Fruit fly (Drosophila melanogaster) whole organism, embryonic: Measurements from ENCODE around the gene CG44270.

ENCODE experiments used
- C15 ChIP-seq: fragments of 200-800 bp; sonication (Bioruptor generic); IDR thresholded peaks from 3 replicates; pipeline ENCODE4 v1.3.6; 2022; ENCODE audit warnings: missing biosample characterization, missing genetic modification characterization
- CG1024 ChIP-seq: fragments of 200-800 bp; sonication (Bioruptor generic); IDR thresholded peaks from 2 replicates; pipeline ENCODE4 v1.3.6; 2022; ENCODE audit warnings: missing biosample characterization, missing genetic modification characterization
- CG10274 ChIP-seq: fragments of 200-800 bp; sonication (Bioruptor generic); optimal IDR thresholded peaks from 3 replicates; lab custom pipeline; 2017; ENCODE audit warnings: missing biosample characterization, mild to moderate bottlenecking, missing genetic modification characterization
- CG11504 ChIP-seq: fragments of 200-800 bp; sonication (Bioruptor generic); optimal IDR thresholded peaks from 3 replicates; lab custom pipeline; 2019; ENCODE audit warnings: missing biosample characterization, mild to moderate bottlenecking, missing genetic modification characterization, moderate library complexity
- CG11696 ChIP-seq: fragments of 200-800 bp; sonication (Bioruptor generic); IDR thresholded peaks from 2 replicates; pipeline ENCODE4 v1.3.6; 2022; ENCODE audit warnings: missing biosample characterization, missing genetic modification characterization
- CG13123 ChIP-seq: fragments of 200-800 bp; sonication (Bioruptor generic); optimal IDR thresholded peaks from 2 replicates; lab custom pipeline; 2016; ENCODE audit warnings: missing biosample characterization, missing genetic modification characterization
- CG13424 ChIP-seq: fragments of 200-800 bp; sonication (Bioruptor generic); optimal IDR thresholded peaks from 2 replicates; lab custom pipeline; 2019; ENCODE audit warnings: missing biosample characterization, mild to moderate bottlenecking, missing genetic modification characterization, moderate library complexity
- CG13894 ChIP-seq: fragments of 200-800 bp; sonication (Bioruptor generic); optimal IDR thresholded peaks from 3 replicates; lab custom pipeline; 2018; ENCODE audit warnings: missing biosample characterization, mild to moderate bottlenecking, missing genetic modification characterization, moderate library complexity
- CG14667 ChIP-seq: fragments of 200-800 bp; sonication (Bioruptor generic); IDR thresholded peaks from 2 replicates; pipeline ENCODE4 v1.3.6; 2022; ENCODE audit warnings: missing biosample characterization, missing genetic modification characterization
- CG15011 ChIP-seq: fragments of 200-800 bp; sonication (Bioruptor generic); optimal IDR thresholded peaks from 3 replicates; lab custom pipeline; 2018; ENCODE audit warnings: missing biosample characterization, mild to moderate bottlenecking, missing genetic modification characterization
- CG1529 ChIP-seq: fragments of 200-800 bp; sonication (Bioruptor generic); optimal IDR thresholded peaks from 3 replicates; lab custom pipeline; 2018; ENCODE audit warnings: missing biosample characterization, missing genetic modification characterization
- CG1603 ChIP-seq: fragments of 200-800 bp; sonication (Bioruptor generic); optimal IDR thresholded peaks from 2 replicates; lab custom pipeline; 2019; ENCODE audit warnings: missing biosample characterization, mild to moderate bottlenecking, missing genetic modification characterization, moderate library complexity
- CG16779 ChIP-seq: fragments of 200-800 bp; sonication (Bioruptor generic); IDR thresholded peaks from 2 replicates; pipeline ENCODE4 v1.3.6; 2022; ENCODE audit warnings: missing biosample characterization, missing genetic modification characterization
- CG17802 ChIP-seq: fragments of 200-800 bp; sonication (Bioruptor generic); optimal IDR thresholded peaks from 2 replicates; lab custom pipeline; 2018; ENCODE audit warnings: missing biosample characterization, mild to moderate bottlenecking, missing genetic modification characterization, moderate library complexity
- CG17912 ChIP-seq: fragments of 200-800 bp; sonication (Bioruptor generic); optimal IDR thresholded peaks from 2 replicates; lab custom pipeline; 2018; ENCODE audit warnings: missing biosample characterization, mild to moderate bottlenecking, missing genetic modification characterization
- CG2678 ChIP-seq: fragments of 200-800 bp; sonication (Bioruptor generic); optimal IDR thresholded peaks from 3 replicates; lab custom pipeline; 2019; ENCODE audit warnings: missing biosample characterization, mild to moderate bottlenecking, missing genetic modification characterization, moderate library complexity
- CG2889 ChIP-seq: fragments of 200-800 bp; sonication (Bioruptor generic); IDR thresholded peaks from 3 replicates; pipeline ENCODE4 v1.3.6; 2022; ENCODE audit warnings: missing biosample characterization, missing genetic modification characterization
- CG3065 ChIP-seq: fragments of 200-800 bp; sonication (Bioruptor generic); optimal IDR thresholded peaks from 2 replicates; lab custom pipeline; 2016; ENCODE audit warnings: missing biosample characterization, missing genetic modification characterization
- CG4854 ChIP-seq: fragments of 200-800 bp; sonication (Bioruptor generic); optimal IDR thresholded peaks from 2 replicates; lab custom pipeline; 2016; ENCODE audit warnings: missing biosample characterization, missing genetic modification characterization, inconsistent platforms
- CG6175 ChIP-seq: fragments of 200-800 bp; sonication (Bioruptor generic); IDR thresholded peaks from 3 replicates; pipeline ENCODE4 v1.3.6; 2022; ENCODE audit warnings: missing biosample characterization, missing genetic modification characterization
- CG6654 ChIP-seq: fragments of 200-800 bp; sonication (Bioruptor generic); optimal IDR thresholded peaks from 2 replicates; lab custom pipeline; 2017; ENCODE audit warnings: missing biosample characterization, mild to moderate bottlenecking, missing genetic modification characterization
- CG6765 ChIP-seq: fragments of 200-800 bp; sonication (Bioruptor generic); optimal IDR thresholded peaks from 3 replicates; lab custom pipeline; 2017; ENCODE audit warnings: missing biosample characterization, mild to moderate bottlenecking, missing genetic modification characterization
- CG7271 ChIP-seq: fragments of 200-800 bp; sonication (Bioruptor generic); optimal IDR thresholded peaks from 2 replicates; lab custom pipeline; 2018; ENCODE audit warnings: missing biosample characterization, mild to moderate bottlenecking, missing genetic modification characterization, moderate library complexity
- CG7357 ChIP-seq: fragments of 200-800 bp; sonication (Bioruptor generic); IDR thresholded peaks from 3 replicates; pipeline ENCODE4 v1.3.6; 2022; ENCODE audit warnings: missing biosample characterization, missing genetic modification characterization
- Dll ChIP-seq: fragments of 200-800 bp; sonication (Bioruptor generic); IDR thresholded peaks from 4 replicates; pipeline ENCODE4 v1.3.6; 2022; ENCODE audit warnings: missing biosample characterization, missing genetic modification characterization; ENCODE audit not compliant: partially characterized antibody
- Dref ChIP-seq: fragments of 200-800 bp; sonication (Bioruptor generic); IDR thresholded peaks from 2 replicates; pipeline ENCODE4 v1.3.6; 2022; ENCODE audit warnings: missing biosample characterization, missing genetic modification characterization
- Hr3 ChIP-seq: fragments of 200-800 bp; sonication (Bioruptor generic); optimal IDR thresholded peaks from 3 replicates; lab custom pipeline; 2016; ENCODE audit warnings: missing biosample characterization, missing genetic modification characterization
- Hr39 ChIP-seq: fragments of >200 bp; optimal IDR thresholded peaks from 2 replicates; lab custom pipeline; 2017
- MTF-1 ChIP-seq: fragments of 200-800 bp; sonication (Bioruptor generic); optimal IDR thresholded peaks from 2 replicates; lab custom pipeline; 2018; ENCODE audit warnings: missing biosample characterization, mild to moderate bottlenecking, missing genetic modification characterization, borderline replicate concordance
- Med ChIP-seq: fragments of 200-800 bp; sonication (Bioruptor generic); peaks from one replicate; lab custom pipeline; 2016; ENCODE audit warnings: missing biosample characterization, missing genetic modification characterization, mild to moderate bottlenecking, inconsistent platforms, moderate library complexity
- Rx ChIP-seq: fragments of 200-800 bp; sonication (Bioruptor generic); IDR thresholded peaks from 2 replicates; pipeline ENCODE4 v1.3.6; 2022; ENCODE audit warnings: missing biosample characterization, missing genetic modification characterization
- Sox100B ChIP-seq: fragments of 200-800 bp; sonication (Bioruptor generic); optimal IDR thresholded peaks from 3 replicates; lab custom pipeline; 2018; ENCODE audit warnings: missing biosample characterization, mild to moderate bottlenecking, missing genetic modification characterization
- Sry-δ ChIP-seq: fragments of 200-800 bp; sonication (Bioruptor generic); optimal IDR thresholded peaks from 2 replicates; lab custom pipeline; 2016; ENCODE audit warnings: missing biosample characterization, missing genetic modification characterization
- Xbp1 ChIP-seq: fragments of 200-800 bp; sonication (Bioruptor generic); optimal IDR thresholded peaks from 3 replicates; lab custom pipeline; 2016; ENCODE audit warnings: missing biosample characterization, mild to moderate bottlenecking, missing genetic modification characterization
- al ChIP-seq: fragments of 200-800 bp; sonication (Bioruptor generic); IDR thresholded peaks from 2 replicates; pipeline ENCODE4 v1.3.6; 2022; ENCODE audit warnings: missing biosample characterization, missing genetic modification characterization
- aop ChIP-seq: fragments of 200-800 bp; sonication (Bioruptor generic); IDR thresholded peaks from 2 replicates; pipeline ENCODE4 v1.3.6; 2022; ENCODE audit warnings: missing biosample characterization, missing genetic modification characterization
- croc ChIP-seq: fragments of 200-800 bp; sonication (Bioruptor generic); conservative IDR thresholded peaks from 3 replicates; pipeline ENCODE4 v1.3.6; 2022; ENCODE audit warnings: missing biosample characterization, missing genetic modification characterization
- dmrt99B ChIP-seq: fragments of 200-800 bp; sonication (Bioruptor generic); optimal IDR thresholded peaks from 2 replicates; lab custom pipeline; 2018; ENCODE audit warnings: missing biosample characterization, mild to moderate bottlenecking, missing genetic modification characterization, moderate library complexity
- ftz-f1 ChIP-seq: fragments of 200-800 bp; sonication (Bioruptor generic); optimal IDR thresholded peaks from 2 replicates; lab custom pipeline; 2016; ENCODE audit warnings: missing biosample characterization, missing genetic modification characterization
- hth ChIP-seq: fragments of >200 bp; optimal IDR thresholded peaks from 2 replicates; lab custom pipeline; 2017; ENCODE audit warnings: inconsistent platforms
- insv ChIP-seq, 2 experiments: fragments of 200-800 bp; sonication (Bioruptor generic); optimal IDR thresholded peaks; 3 replicates each; lab custom pipeline; 2016 to 2018; ENCODE audit warnings: missing biosample characterization in 2 of 2, missing genetic modification characterization in 2 of 2
- jumu ChIP-seq: fragments of 200-800 bp; sonication (Bioruptor generic); optimal IDR thresholded peaks from 3 replicates; lab custom pipeline; 2016; ENCODE audit warnings: missing biosample characterization, missing genetic modification characterization
- knrl ChIP-seq: fragments of 200-800 bp; sonication (Bioruptor generic); IDR thresholded peaks from 3 replicates; pipeline ENCODE4 v1.3.6; 2022; ENCODE audit warnings: missing biosample characterization, missing genetic modification characterization; ENCODE audit not compliant: partially characterized antibody
- odd ChIP-seq: fragments of 200-800 bp; sonication (Bioruptor generic); optimal IDR thresholded peaks from 2 replicates; lab custom pipeline; 2017; ENCODE audit warnings: missing biosample characterization, mild to moderate bottlenecking, missing genetic modification characterization
- rib ChIP-seq: fragments of 200-800 bp; sonication (Bioruptor generic); IDR thresholded peaks from 2 replicates; pipeline ENCODE4 v1.3.6; 2022; ENCODE audit warnings: missing biosample characterization, missing genetic modification characterization
- slou ChIP-seq: fragments of 200-800 bp; sonication (Bioruptor generic); optimal IDR thresholded peaks from 3 replicates; lab custom pipeline; 2016; ENCODE audit warnings: missing biosample characterization, missing genetic modification characterization
- slp2 ChIP-seq: fragments of 200-800 bp; sonication (Bioruptor generic); optimal IDR thresholded peaks from 2 replicates; lab custom pipeline; 2016; ENCODE audit warnings: missing biosample characterization, missing genetic modification characterization
- toy ChIP-seq: fragments of 200-800 bp; sonication (Bioruptor generic); IDR thresholded peaks from 2 replicates; pipeline ENCODE4 v1.3.6; 2022; ENCODE audit warnings: missing biosample characterization, missing genetic modification characterization
- tx ChIP-seq: fragments of 200-800 bp; sonication (Bioruptor generic); optimal IDR thresholded peaks from 2 replicates; lab custom pipeline; 2016; ENCODE audit warnings: missing biosample characterization, missing genetic modification characterization
- unpg ChIP-seq: fragments of 200-800 bp; sonication (Bioruptor generic); optimal IDR thresholded peaks from 3 replicates; lab custom pipeline; 2018; ENCODE audit warnings: missing biosample characterization, mild to moderate bottlenecking, missing genetic modification characterization, moderate library complexity
- wdn ChIP-seq: fragments of 200-800 bp; sonication (Bioruptor generic); IDR thresholded peaks from 2 replicates; pipeline ENCODE4 v1.3.6; 2022; ENCODE audit warnings: missing biosample characterization, missing genetic modification characterization
- z ChIP-seq: fragments of 200-800 bp; sonication (Bioruptor generic); IDR thresholded peaks from 3 replicates; pipeline ENCODE4 v1.3.6; 2022; ENCODE audit warnings: missing biosample characterization, missing genetic modification characterization

The CG44270 gene

DNA sequence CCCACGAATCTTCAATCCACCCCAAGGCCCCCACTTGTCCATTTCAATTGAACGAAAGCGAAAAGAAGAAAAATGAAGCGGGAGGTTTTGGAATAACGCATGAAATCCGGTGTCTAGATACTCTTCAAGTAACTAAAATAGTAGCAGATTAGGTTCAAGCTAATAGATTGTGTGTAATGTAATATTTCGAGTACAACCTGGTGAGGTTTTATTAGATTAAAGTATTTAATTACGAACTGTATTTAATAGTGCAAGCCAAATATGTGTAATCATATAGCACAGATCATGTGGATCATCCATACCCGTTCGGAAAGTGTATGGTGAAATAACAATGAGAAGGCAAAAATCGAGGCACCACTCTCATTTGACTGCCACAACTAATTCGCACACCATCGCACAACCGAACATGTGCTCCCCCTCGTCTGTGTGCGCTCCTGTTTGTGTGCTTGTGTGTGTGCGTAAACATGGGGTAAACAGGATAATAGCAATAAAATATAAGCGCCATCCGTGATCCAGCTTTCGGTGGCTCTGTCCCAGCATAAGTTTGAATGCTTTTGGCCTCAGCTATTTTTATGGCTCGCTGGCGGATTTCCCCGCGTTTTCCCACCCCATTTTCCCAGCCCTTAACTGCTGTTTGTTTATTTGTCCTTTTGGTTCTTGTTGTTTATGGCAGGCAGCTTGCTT lies 8.5 kb downstream of the CG44270 start (continued):
- no peak for TF ChIP-seq C15
- TF ChIP-seq Dll: no peak
- TF ChIP-seq unpg (GFP tag; lab: Kevin White, UChicago): peak; percentile 36
- no peak for TF ChIP-seq knrl (GFP tag; lab: Robert Waterston, UW)
- TF ChIP-seq al (GFP tag; lab: Robert Waterston, UW): no peak
- TF ChIP-seq hth (lab: Kevin White, UChicago): no peak
- TF ChIP-seq CG7271: no peak
- no peak for TF ChIP-seq CG6654 (GFP tag; lab: Kevin White, UChicago)
- no peak for TF ChIP-seq jumu (GFP tag; lab: Kevin White, UChicago)
- TF ChIP-seq CG16779 (GFP tag; lab: Robert Waterston, UW): no peak
- no peak for TF ChIP-seq Sry-δ (GFP tag; lab: Kevin White, UChicago)
- TF ChIP-seq CG14667 (GFP tag; lab: Robert Waterston, UW): no peak
- TF ChIP-seq wdn (GFP tag; lab: Robert Waterston, UW): peak; percentile 50; the same call in 1 of the 2 replicates
- TF ChIP-seq toy (GFP tag; lab: Robert Waterston, UW): no peak
- 0 out of 3 replicates have a peak, but pooled peaks have one; percentile 19 for TF ChIP-seq CG7357 (GFP tag; lab: Robert Waterston, UW)
- TF ChIP-seq CG11696 (GFP tag; lab: Robert Waterston, UW): no peak
- TF ChIP-seq CG13123 (GFP tag; lab: Kevin White, UChicago): no peak
- no peak for TF ChIP-seq croc (GFP tag; lab: Robert Waterston, UW)
- no peak for TF ChIP-seq CG2889
- TF ChIP-seq Rx: no peak
- TF ChIP-seq rib (GFP tag; lab: Robert Waterston, UW): no peak
- no peak for TF ChIP-seq CG13894
- peak; percentile 66 for TF ChIP-seq CG2678 (tag; lab: Kevin White, UChicago)
- TF ChIP-seq ftz-f1 (GFP tag; lab: Kevin White, UChicago): no peak
- no peak for TF ChIP-seq slou (GFP tag; lab: Kevin White, UChicago)
- no peak for TF ChIP-seq CG15011 (GFP tag; lab: Kevin White, UChicago)
- TF ChIP-seq CG1529 (GFP tag; lab: Kevin White, UChicago): peak; percentile 10
- no peak for TF ChIP-seq slp2 (GFP tag; lab: Kevin White, UChicago)
- TF ChIP-seq tx (GFP tag; lab: Kevin White, UChicago): no peak
- peak; percentile 80 for TF ChIP-seq Med (GFP tag; lab: Kevin White, UChicago)
- TF ChIP-seq CG1024: no peak
- no peak for TF ChIP-seq CG10274 (GFP tag; lab: Kevin White, UChicago)
- TF ChIP-seq CG17802: no peak
- TF ChIP-seq CG1603 (tag; lab: Kevin White, UChicago): peak; percentile 50
- TF ChIP-seq MTF-1: no peak
- TF ChIP-seq Hr39 (lab: Kevin White, UChicago): no peak
- no peak for TF ChIP-seq CG6765
- peak; percentile 28 for TF ChIP-seq CG13424 (tag; lab: Kevin White, UChicago)
- peak; percentile 15 for TF ChIP-seq Hr3
- TF ChIP-seq aop (GFP tag; lab: Robert Waterston, UW): no peak
- TF ChIP-seq CG17912: no peak
- TF ChIP-seq Xbp1 (GFP tag; lab: Kevin White, UChicago): peak; percentile 7
- no peak for TF ChIP-seq odd
- TF ChIP-seq z (GFP tag; lab: Robert Waterston, UW): no peak
- TF ChIP-seq CG3065 (GFP tag; lab: Kevin White, UChicago): no peak
- no peak for TF ChIP-seq insv (GFP tag; optimal IDR thresholded peaks at IDR 0.05; lab: Kevin White, UChicago)
- TF ChIP-seq CG11504 (tag; lab: Kevin White, UChicago): peak; percentile 63
- peak; percentile 68 for TF ChIP-seq dmrt99B (tag; lab: Kevin White, UChicago)
- TF ChIP-seq CG4854 (GFP tag; lab: Kevin White, UChicago): no peak
- no peak for TF ChIP-seq CG6175 (GFP tag; lab: Robert Waterston, UW)
- no peak for TF ChIP-seq Sox100B (GFP tag; lab: Kevin White, UChicago)
- TF ChIP-seq Dref: no peak
